Fruit fly (Drosophila melanogaster) whole organism, larva: Measurements from ENCODE around the gene CDase.

ENCODE experiments used
- noc ChIP-seq: fragments of 200-800 bp; sonication (Bioruptor generic); optimal IDR thresholded peaks from 3 replicates; lab custom pipeline; 2019; ENCODE audit warnings: missing biosample characterization, mild to moderate bottlenecking, missing genetic modification characterization, moderate library complexity

The CDase gene

DNA sequence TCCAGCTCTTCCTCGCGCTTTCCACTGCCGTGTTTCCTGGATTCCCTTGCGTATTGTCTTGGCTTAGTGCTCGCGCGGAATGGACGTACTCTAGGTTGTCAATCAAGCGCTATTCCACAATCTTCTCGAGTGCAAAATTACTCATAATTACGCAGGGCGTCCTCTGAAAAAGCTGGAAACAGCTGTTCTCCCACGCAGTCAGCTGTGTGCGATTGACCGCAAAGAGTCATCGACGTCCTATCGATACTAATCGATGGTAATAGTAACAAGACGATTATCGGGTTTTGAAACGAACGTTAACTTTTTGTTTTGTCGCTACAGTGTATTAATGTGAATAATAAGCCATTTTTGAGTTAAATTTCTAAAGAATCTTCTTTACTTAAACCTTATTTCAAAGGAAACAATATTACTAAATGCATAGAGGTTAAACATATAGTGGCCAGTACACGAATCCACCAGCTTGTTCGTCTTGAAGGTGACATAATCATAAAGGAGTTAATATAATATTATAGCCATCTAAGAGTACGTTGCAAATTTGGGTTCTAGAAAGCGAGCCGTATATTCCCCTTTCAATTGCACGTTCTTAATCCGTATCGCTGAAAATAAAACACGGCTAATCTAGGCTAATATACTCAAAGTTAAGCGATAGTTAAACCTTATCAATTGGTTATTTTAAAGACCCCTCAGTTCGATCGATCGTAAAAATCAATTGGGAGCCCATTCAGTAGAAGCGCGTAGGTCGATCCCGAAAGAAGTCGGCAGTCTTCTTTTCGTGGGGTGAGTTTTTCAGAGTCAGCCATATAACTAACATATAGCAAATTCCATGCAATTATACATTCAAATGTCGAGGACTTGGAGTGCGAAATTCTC lies at the start of gene CDase, which contains the start of gene CG2224:
Gene CDase (plus strand): TSS at position 456 of the 870 bp plus-strand sequence.
Gene CG2224 (minus strand): TSS at position 235 of the 870 bp plus-strand sequence.
- no peak for TF ChIP-seq noc (tag; lab: Kevin White, UChicago)

DNA sequence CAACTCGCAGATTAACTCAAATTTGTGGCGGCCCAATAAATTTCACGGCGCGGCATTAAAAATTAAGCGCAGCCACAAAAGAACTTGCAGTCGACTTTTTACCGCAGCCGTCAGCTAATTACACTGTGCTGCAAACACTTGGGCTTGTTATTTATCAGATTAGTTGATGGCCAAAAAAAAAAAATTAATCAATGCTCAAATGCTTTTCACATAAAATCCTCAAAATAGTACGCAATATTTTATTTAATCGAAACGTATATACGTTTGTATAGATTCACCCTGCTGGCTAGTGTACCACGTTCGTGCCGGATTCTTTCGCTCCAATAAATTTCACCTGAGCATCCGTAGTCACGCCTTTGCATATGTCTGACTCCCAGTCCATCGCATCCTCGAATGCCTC lies 45.5 kb upstream of the CDase start:
- TF ChIP-seq noc (tag; lab: Kevin White, UChicago), result no peak

DNA sequence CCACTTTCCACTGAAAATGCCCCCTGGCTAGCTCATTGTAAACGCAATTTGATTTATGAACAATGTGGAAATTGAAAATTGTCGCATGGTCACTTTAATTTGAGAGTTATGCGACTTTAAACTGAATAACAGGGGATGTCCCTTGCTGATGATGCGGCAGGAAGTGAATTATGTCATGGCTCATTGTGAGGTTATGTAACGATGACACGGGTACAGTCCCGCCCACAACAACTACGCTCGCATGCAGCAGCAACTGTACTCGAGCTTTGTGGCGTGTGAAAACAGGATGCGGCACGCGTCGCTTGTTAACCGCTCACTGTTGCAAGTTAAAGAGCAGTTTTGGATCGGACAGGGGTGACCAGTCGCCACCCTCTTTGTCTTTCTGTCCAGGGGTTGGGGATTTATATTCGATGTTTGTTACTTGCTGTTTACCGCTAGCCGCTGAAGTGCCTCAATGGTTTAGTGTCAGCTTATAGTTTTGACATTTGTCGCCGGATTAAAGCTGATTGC lies 42.5 kb upstream of the CDase start:
- no peak for TF ChIP-seq noc (tag; lab: Kevin White, UChicago)

DNA sequence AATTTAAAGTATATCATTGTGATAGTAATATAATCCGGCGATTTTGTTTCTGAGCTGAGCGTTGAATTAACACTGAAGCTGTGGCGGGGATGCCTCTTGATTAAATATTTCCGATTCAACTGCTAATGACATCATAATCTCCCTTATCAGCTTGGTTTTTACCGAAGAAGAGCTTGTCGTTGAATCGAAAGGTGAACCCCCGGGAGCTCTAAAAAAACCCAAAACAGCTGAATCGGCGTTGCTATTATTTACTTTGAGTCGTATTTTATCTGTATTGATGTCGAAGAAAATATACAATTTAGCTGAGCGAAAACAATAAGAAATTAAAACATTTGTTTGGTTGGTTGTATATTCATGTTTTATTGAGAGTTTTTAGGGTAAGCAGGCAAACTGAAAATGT lies 40.1 kb upstream of the CDase start:
- TF ChIP-seq noc (tag; lab: Kevin White, UChicago), result no peak

DNA sequence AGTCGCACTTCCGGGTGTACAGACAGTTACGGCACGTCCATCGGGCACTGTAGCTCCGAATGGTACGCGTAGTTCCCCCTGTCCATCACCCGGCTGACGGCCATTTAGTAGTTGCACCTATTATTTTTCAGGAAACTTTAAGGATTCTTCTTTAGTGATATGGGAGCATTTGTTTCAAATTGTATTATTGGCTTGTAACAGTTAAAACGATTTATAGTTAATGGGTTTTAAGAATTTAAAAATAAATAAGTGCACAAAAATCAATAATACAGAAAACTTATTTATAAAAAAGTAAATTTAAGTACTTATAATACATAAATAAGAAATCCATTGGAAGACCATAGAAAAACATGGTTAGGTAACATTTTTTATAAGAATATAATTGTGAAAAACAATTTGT lies 36.5 kb upstream of the CDase start, which contains the start of the genes CG2217 and CG42740:
Gene CG2217 (minus strand): TSS at position 101 of the 400 bp plus-strand sequence.
Gene CG42740 (minus strand): TSS at position 101 of the 400 bp plus-strand sequence.
- TF ChIP-seq noc (tag; lab: Kevin White, UChicago), result no peak

DNA sequence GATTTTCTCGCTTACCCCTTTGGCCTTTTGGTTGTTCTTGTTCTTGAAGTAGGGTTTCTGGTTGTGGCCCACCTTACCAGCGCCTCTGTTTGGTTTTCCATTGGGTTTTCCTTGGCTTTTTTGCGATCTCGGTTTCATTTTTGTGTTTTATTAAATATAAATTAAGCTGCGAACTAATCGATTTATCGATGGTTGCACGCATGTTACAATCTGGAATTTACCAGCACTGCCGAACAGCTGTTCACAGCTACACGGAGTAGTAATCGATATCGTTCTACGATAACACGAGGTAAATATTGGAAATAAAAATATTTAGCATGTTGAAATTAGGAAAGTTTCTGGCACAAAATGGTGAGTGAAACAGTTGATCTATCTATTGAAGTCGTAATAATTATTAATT lies 35.6 kb upstream of the CDase start, which contains the start of the genes CG15535 and mRpS18C:
Gene CG15535 (minus strand): TSS at position 235 of the 400 bp plus-strand sequence.
Gene mRpS18C (plus strand): TSS at position 280 of the 400 bp plus-strand sequence.
- TF ChIP-seq noc (tag; lab: Kevin White, UChicago), result no peak

DNA sequence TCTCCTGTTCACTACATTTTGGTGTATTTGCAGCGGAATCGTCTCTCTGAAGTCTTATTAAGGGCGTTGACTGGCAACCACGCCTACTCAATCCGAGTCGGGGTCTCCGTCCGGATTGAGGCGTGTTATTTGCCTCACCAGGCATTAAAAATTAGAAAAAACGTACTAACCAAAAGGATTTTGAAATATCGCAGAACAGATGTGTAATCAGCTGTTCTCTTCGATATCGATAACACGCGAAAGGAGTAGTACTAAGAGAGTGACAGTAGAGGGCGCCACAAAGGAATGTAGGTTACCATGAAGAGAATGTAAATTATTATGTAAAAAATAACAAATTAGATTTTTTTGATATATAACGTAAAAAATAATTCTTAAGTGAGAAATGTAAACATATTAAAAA lies 34.3 kb upstream of the CDase start, which contains the start of gene CG15536:
Gene CG15536 (minus strand): TSS at position 170 of the 400 bp plus-strand sequence.
- TF ChIP-seq noc (tag; lab: Kevin White, UChicago), result no peak

DNA sequence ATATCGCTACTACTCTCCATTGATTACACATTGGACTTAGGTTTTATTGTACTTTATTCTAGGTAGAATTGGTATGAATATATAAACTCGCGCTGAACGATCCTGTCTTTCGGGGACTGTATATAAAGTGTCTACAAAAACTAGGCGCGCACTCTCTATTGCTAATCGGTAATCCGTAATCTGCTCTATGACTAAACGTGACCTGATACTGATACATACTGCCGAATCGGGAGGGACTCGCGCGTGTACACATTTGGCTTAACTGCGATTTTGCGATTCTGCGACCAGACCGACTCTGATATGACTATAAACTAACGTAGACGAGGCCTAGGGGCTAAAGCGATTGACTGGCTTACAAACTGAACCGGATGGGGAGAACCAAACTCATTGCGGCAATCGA lies 33.7 kb upstream of the CDase start:
- no peak for TF ChIP-seq noc (tag; lab: Kevin White, UChicago)

DNA sequence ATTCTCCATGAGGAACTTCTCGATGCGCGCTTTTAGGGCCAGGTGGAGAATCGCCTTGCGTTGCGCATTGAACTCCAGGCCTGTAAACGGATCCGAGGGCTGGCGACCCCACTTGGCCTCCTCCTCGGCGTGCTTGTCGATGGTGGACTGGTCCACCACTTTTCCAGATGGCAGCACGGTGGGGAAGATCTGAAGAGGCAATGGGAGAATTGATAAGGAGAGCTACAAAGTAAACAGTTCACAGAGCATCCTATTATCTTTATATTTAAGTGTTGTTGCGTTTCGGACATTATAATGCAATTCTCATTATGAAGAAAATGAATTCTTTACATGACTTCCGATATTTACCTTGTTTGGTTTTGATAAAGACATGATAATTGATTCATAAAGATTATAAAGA lies 32.7 kb upstream of the CDase start:
- TF ChIP-seq noc (tag; lab: Kevin White, UChicago), result no peak

DNA sequence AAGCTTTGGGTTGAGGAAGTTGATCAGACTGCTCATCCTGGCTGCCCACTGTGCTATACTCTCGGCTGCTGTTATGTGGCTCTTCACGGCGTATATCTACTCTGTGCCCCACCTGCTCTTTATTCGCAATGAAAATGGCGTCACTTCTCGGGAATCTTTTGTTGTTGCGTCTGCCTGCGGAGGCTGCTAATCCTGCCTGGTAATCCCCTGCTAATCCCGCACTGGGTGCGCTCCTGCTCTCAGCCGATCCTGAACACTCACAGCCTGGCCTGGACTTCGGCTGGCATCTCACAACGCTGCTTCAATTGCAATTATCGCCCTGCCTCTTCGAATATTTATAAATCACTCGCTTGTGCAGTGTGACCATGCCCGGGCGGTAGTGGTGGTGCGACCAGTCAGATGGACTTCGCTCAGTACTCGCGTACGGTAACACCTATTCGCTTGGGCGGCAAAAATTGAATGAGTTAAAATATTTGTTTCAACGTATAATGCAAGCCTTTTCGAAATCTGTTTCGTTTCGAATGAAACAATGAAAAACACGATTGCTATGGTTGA lies 31.4 kb upstream of the CDase start, which contains the start of gene CG2218:
Gene CG2218 (minus strand): TSS at position 472 of the 555 bp plus-strand sequence.
- peak; percentile 39 for TF ChIP-seq noc (tag; lab: Kevin White, UChicago)

DNA sequence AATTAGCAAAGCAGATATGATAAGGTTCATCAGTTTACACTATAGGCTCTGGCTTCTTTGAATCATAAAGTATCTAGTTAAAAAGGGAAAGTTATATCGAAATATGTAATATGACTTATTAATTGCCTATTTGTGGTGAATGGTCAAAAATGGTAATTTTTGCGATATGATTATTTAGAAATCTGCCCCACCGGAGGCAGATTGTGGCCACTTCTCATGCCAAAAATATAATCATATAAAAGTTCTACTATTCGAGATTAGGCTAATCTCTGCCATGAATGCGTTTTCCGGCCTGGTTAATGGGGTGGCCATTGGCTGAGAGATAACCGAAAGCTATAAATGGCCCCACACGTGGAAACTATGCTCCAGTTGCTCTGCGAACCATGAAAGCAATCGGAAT lies 30.9 kb upstream of the CDase start, which contains the start of gene CG15533:
Gene CG15533 (plus strand): TSS at position 362 of the 400 bp plus-strand sequence.
- TF ChIP-seq noc (tag; lab: Kevin White, UChicago), result no peak

DNA sequence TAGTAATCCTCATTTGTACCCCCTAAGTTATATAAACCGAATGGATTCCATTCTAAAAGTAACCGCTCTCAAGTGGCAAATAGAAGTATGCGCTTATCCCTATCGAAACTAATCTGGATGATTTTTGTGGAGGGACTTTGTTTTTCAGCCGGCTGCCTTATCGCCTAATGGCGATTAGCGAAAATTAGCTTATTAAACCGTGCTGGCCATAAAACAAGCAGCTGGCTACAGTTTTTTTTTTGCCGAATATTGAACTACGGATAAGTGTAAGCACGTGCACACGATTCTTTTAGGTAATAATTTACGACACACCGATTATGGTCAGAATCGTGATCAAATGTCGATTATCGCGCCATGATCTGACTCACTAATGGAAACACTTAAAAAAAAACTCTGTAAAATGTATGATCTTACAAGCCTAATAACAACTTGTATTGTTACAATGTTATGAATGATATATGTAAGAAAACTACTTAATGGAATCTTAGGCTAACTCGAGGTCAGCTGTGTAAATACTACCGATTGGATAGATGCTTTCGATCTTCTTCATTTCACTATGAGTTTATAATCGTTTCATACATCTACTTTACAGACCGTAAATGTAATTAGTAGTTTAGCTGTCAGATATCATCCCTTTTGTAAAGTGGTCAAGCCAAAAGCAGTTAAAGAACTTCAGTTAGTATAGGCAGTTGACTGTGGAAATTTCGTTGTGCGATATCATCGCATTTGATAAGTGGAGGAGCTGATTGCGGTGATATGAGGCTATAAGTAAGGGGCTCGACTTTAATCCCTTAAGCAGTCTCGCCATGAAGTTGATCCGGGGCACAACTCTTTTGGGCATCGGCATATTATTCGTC lies 27.8 kb upstream of the CDase start, which contains the start of gene CG15534:
Gene CG15534 (plus strand): TSS at position 807 of the 857 bp plus-strand sequence.
- TF ChIP-seq noc (tag; lab: Kevin White, UChicago), result no peak

DNA sequence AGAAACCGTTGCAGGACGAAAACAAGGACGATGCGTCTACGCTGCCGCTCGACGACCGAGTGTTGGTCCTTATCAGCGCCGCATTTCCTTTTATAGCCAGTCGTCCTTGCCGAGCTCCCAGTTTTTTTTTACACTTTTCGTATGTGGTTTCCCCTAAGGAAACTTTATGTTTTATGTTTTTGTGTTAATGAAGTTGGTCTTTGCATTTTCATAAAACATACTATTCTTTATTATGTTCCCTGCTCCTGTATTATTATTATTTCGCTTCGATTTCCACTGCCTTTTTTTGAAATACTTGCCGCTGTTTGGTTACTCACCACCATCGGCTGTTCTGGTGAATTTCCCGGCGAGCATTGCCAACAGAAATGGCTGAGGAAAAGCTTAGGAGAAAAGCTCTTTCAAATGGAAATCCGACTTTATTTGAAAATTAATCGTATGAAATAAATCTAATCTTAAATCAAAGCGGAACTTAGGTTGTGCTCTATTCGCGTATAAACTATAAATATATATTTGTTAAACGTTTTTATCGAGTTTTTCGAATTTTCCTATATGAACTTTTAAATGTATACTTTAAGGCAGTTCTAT lies 15.7 kb upstream of the CDase start, which contains the start of gene CG15537:
Gene CG15537 (minus strand): TSS at position 51 of the 585 bp plus-strand sequence.
- TF ChIP-seq noc (tag; lab: Kevin White, UChicago), result no peak

DNA sequence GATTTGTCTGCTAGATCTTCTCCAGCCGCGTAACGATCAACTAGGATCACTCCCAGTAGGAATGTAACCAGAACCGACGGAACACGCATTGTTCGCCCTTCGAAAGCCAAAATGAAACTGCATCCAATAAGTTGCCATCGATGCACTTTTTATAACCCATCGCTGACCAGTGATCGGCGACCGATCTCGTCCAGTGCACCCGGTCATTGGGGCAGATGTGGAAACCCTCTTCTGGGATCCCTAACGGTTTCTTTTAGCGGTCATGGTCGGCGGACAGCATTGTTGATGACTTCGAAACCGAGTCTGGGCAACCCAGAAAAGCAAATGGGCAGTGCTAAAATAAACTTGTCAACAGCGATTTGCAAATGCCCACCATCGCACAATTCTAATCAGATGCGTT lies 14.4 kb upstream of the CDase start, which contains the start of gene Osi23:
Gene Osi23 (minus strand): TSS at position 101 of the 400 bp plus-strand sequence.
- no peak for TF ChIP-seq noc (tag; lab: Kevin White, UChicago)
